Fruit fly (Drosophila melanogaster) whole organism, prepupa: ENCODE data around the gene ND-51.

Source experiments
- CG1621 ChIP-seq: fragments of 200-800 bp; sonication (Bioruptor generic); optimal IDR thresholded peaks from 3 replicates; lab custom pipeline; 2018; ENCODE audit warnings: missing biosample characterization, mild to moderate bottlenecking, missing genetic modification characterization
- CG32006 ChIP-seq: fragments of 200-800 bp; sonication (Bioruptor generic); optimal IDR thresholded peaks from 3 replicates; lab custom pipeline; 2017; ENCODE audit warnings: missing biosample characterization, mild to moderate bottlenecking, missing genetic modification characterization
- fd85E ChIP-seq: fragments of 200-800 bp; sonication (Bioruptor generic); optimal IDR thresholded peaks from 3 replicates; lab custom pipeline; 2016; ENCODE audit warnings: missing biosample characterization, missing genetic modification characterization
- lz ChIP-seq: fragments of 200-800 bp; sonication (Bioruptor generic); optimal IDR thresholded peaks from 3 replicates; lab custom pipeline; 2016; ENCODE audit warnings: missing biosample characterization, missing genetic modification characterization
- topi ChIP-seq: fragments of 200-800 bp; sonication (Bioruptor generic); optimal IDR thresholded peaks from 3 replicates; lab custom pipeline; 2016; ENCODE audit warnings: missing biosample characterization, missing genetic modification characterization

- TF ChIP-seq CG1621 (no peak), fd85E (GFP tag; lab: Kevin White, UChicago) (no peak), lz (peak; percentile 48), CG32006 (peak; percentile 54), topi (peak; percentile 53)
Observed at dm6 chr2L:6070656-6071231, 8.2 kb upstream of the ND-51 start, which contains the start of the genes CG9154 and Kr-h2.
